Fruit fly (Drosophila melanogaster) Kc167 (cell line): Measurements from ENCODE around the gene GCS2beta.

Source experiments
- Myc ChIP-seq: fragments of >200 bp; optimal IDR thresholded peaks from 2 replicates; lab custom pipeline; 2017; ENCODE audit warnings: missing external identifiers
- Sin3A ChIP-seq: fragments of >200 bp; optimal IDR thresholded peaks from 2 replicates; lab custom pipeline; 2018; ENCODE audit warnings: missing external identifiers
- h ChIP-seq: fragments of >200 bp; optimal IDR thresholded peaks from 3 replicates; lab custom pipeline; 2018; ENCODE audit warnings: missing external identifiers
- insv ChIP-seq: fragments of >200 bp; optimal IDR thresholded peaks from 3 replicates; lab custom pipeline; 2018; ENCODE audit warnings: missing external identifiers
- psq ChIP-seq: fragments of >200 bp; optimal IDR thresholded peaks from 2 replicates; lab custom pipeline; 2017; ENCODE audit warnings: missing external identifiers
- ttk ChIP-seq: sonication (Bioruptor generic); optimal IDR thresholded peaks from 2 replicates; lab custom pipeline; 2017; ENCODE audit warnings: missing external identifiers

DNA sequence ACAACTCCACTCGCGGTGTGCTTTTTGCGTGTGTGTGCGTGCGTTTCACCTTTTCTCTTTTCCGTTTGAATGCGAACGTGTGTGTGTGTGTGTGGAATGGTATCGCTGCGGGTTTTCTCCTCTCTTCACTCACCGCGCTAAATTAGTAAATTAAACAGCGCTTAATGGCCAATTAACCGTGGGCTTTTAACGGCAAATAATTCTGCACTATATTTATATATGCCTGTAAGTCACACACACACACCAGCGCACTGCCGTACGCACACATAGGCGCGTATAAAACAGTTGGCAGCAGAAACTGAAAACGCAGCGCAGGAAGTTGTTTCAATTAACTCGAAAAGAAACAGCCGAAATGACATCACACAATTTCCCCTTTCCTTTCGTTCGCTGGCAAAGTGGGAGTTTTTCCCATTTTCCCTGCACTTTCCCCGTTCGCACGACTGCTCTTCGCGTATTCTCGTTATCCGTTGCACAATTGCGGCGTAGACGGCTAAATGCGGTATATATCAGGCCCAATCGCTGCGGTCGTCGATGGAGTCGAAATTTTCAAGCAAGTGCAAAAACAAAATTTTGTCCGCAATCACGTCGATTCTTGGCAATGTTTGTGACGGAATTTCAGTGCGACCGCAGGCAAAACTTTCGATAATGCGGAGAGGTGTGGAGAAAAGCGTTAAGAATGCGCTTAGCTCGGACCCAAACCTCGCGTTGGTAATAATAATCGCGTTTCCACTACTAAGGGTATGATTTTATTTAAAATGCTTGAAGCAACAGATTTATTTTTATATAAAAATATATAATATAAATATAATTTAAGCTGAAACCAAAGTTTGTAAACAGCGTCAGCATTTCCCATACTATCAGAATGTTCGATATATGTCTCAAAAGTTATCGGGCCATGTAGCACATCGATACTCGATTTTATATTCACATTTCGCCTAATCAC, 11.3 kb downstream of the GCS2beta start, which contains the start of gene BicD:
- TF ChIP-seq psq (no peak), h (lab: Kevin White, UChicago) (no peak), Myc (lab: Kevin White, UChicago) (no peak), insv (lab: Kevin White, UChicago) (no peak), ttk (lab: Kevin White, UChicago) (no peak), Sin3A (lab: Kevin White, UChicago) (no peak)
